Worm (Caenorhabditis elegans): ENCODE data around the gene B0391.14.
"Not testable (repeated sequence)": the region's sequence is repeated elsewhere in the genome, so short reads cannot be mapped to it uniquely, and the experiment has no call there.

DNA sequence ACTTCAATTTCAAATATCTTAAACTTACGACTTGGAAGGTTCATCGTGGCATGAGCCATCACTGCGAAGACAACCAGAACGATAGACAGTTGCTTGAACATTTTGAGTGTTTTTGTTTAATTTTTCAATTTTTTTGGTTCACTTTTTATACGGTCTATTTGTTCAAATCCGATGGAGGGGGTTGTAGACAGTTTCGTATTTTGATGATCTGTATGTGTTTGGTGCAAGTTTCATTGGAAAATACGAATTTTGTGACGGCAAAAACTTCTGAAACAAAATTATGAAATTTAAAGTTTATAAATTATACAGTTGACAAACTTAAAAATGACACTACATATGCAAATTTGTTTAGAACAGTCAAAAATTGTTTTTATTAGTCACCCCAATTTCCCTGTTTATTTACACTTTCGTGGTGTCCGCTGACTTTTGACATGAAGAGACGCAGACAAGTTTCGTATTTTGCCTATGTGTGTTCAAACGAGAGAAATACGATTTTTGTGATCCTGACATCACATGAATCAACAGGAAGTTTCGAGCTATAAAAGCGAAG is 47.9 kb upstream of the B0391.14 start, which contains the start of the genes C55A1.7 and C55A1.6:
- TF ChIP-seq skn-1 (tag; optimal IDR thresholded peaks at IDR 0.05); unc-62 (GFP tag; optimal IDR thresholded peaks at IDR 0.05); nhr-237 (tag; optimal IDR thresholded peaks at IDR 0.05); nhr-77 (tag; optimal IDR thresholded peaks at IDR 0.05): not testable (repeated sequence)

Data from whole organism, L3 larva.